Worm (Caenorhabditis elegans) whole organism, mixed stage, embryonic: ENCODE measurements around the gene srh-21.
A peak's percentile ranks its signal among the peaks of the same experiment; 100 is the strongest.

ENCODE experiments used
- M03D4.4 ChIP-seq: sonication (generic microtip); optimal IDR thresholded peaks from 2 replicates; lab custom pipeline; 2017; ENCODE audit warnings: mild to moderate bottlenecking, missing genetic modification characterization, missing compliant biosample characterization
- bed-3 ChIP-seq: fragments of 200-800 bp; sonication (Bioruptor generic); optimal IDR thresholded peaks from 3 replicates; lab custom pipeline; 2018; ENCODE audit warnings: mild to moderate bottlenecking, missing genetic modification characterization, moderate library complexity, missing compliant biosample characterization
- blmp-1 ChIP-seq: fragments of 150-350 bp; optimal IDR thresholded peaks from 2 replicates; lab custom pipeline; 2014; ENCODE audit warnings: missing biosample characterization, missing genetic modification characterization
- ceh-83 ChIP-seq: fragments of 200-800 bp; sonication (Bioruptor generic); optimal IDR thresholded peaks from 2 replicates; lab custom pipeline; 2018; ENCODE audit warnings: mild to moderate bottlenecking, missing genetic modification characterization, missing compliant biosample characterization
- ces-1 ChIP-seq: fragments of 150-350 bp; optimal IDR thresholded peaks from 2 replicates; lab custom pipeline; 2014; ENCODE audit warnings: missing biosample characterization, missing genetic modification reagents, missing genetic modification characterization
- cnd-1 ChIP-seq: fragments of 200-800 bp; sonication (Bioruptor generic); optimal IDR thresholded peaks from 2 replicates; lab custom pipeline; 2018; ENCODE audit warnings: mild to moderate bottlenecking, missing genetic modification characterization, missing compliant biosample characterization
- drap-1 ChIP-seq: fragments of 200-800 bp; sonication (Bioruptor generic); optimal IDR thresholded peaks from 3 replicates; lab custom pipeline; 2018; ENCODE audit warnings: mild to moderate bottlenecking, missing genetic modification characterization, missing compliant biosample characterization
- elt-1 ChIP-seq: sonication (generic microtip); optimal IDR thresholded peaks from 2 replicates; lab custom pipeline; 2017; ENCODE audit warnings: missing genetic modification characterization, mild to moderate bottlenecking, missing compliant biosample characterization, antibody characterized with exemption, moderate library complexity, borderline replicate concordance; ENCODE audit not compliant: insufficient read depth
- elt-3 ChIP-seq: fragments of 150-350 bp; optimal IDR thresholded peaks from 2 replicates; lab custom pipeline; 2014; ENCODE audit warnings: missing biosample characterization, missing genetic modification characterization
- ham-2 ChIP-seq: fragments of 200-800 bp; sonication (Bioruptor generic); optimal IDR thresholded peaks from 2 replicates; lab custom pipeline; 2018; ENCODE audit warnings: mild to moderate bottlenecking, missing genetic modification characterization, missing compliant biosample characterization
- hlh-1 ChIP-seq: fragments of 150-350 bp; optimal IDR thresholded peaks from 2 replicates; lab custom pipeline; 2014; ENCODE audit warnings: missing biosample characterization, missing genetic modification reagents, missing genetic modification characterization
- lin-13 ChIP-seq: fragments of 150-350 bp; optimal IDR thresholded peaks from 2 replicates; lab custom pipeline; 2014; ENCODE audit warnings: missing biosample characterization, missing genetic modification characterization
- lsy-2 ChIP-seq: fragments of 150-350 bp; optimal IDR thresholded peaks from 2 replicates; lab custom pipeline; 2014; ENCODE audit warnings: missing biosample characterization, missing genetic modification characterization
- mab-5 ChIP-seq: fragments of 150-350 bp; optimal IDR thresholded peaks from 2 replicates; lab custom pipeline; 2014; ENCODE audit warnings: missing biosample characterization, missing genetic modification characterization
- mep-1 ChIP-seq: fragments of 150-350 bp; optimal IDR thresholded peaks from 2 replicates; lab custom pipeline; 2017; ENCODE audit warnings: missing biosample characterization, missing genetic modification reagents, missing genetic modification characterization, inconsistent platforms
- nhr-12 ChIP-seq: fragments of 150-350 bp; optimal IDR thresholded peaks from 2 replicates; lab custom pipeline; 2014; ENCODE audit warnings: missing biosample characterization, missing genetic modification characterization
- nhr-237 ChIP-seq: fragments of 150-350 bp; optimal IDR thresholded peaks from 2 replicates; lab custom pipeline; 2014; ENCODE audit warnings: missing biosample characterization, missing genetic modification characterization
- nhr-28 ChIP-seq: fragments of 150-350 bp; optimal IDR thresholded peaks from 2 replicates; lab custom pipeline; 2014; ENCODE audit warnings: missing biosample characterization, missing genetic modification characterization
- nhr-76 ChIP-seq: sonication (generic microtip); optimal IDR thresholded peaks from 2 replicates; lab custom pipeline; 2017; ENCODE audit warnings: missing biosample characterization, missing genetic modification characterization
- pha-4 ChIP-seq: fragments of 150-350 bp; optimal IDR thresholded peaks from 2 replicates; lab custom pipeline; 2018; ENCODE audit warnings: missing biosample characterization, missing genetic modification reagents, missing genetic modification characterization
- sem-2 ChIP-seq: fragments of 200-800 bp; sonication (Bioruptor generic); optimal IDR thresholded peaks from 2 replicates; lab custom pipeline; 2018; ENCODE audit warnings: mild to moderate bottlenecking, missing genetic modification characterization, missing compliant biosample characterization
- snpc-4 ChIP-seq: fragments of 150-350 bp; optimal IDR thresholded peaks from 2 replicates; lab custom pipeline; 2014; ENCODE audit warnings: missing biosample characterization, missing genetic modification characterization
- sptf-1 ChIP-seq: sonication (generic microtip); optimal IDR thresholded peaks from 2 replicates; lab custom pipeline; 2017; ENCODE audit warnings: mild to moderate bottlenecking, missing genetic modification characterization, moderate library complexity, missing compliant biosample characterization
- tbx-8 ChIP-seq: fragments of 200-800 bp; sonication (Bioruptor generic); optimal IDR thresholded peaks from 2 replicates; lab custom pipeline; 2018; ENCODE audit warnings: mild to moderate bottlenecking, missing genetic modification characterization, moderate library complexity, missing compliant biosample characterization
- unc-120 ChIP-seq: sonication (generic microtip); optimal IDR thresholded peaks from 2 replicates; lab custom pipeline; 2017; ENCODE audit warnings: missing genetic modification characterization, missing compliant biosample characterization; ENCODE audit not compliant: poor library complexity, severe bottlenecking
- unc-39 ChIP-seq: fragments of 150-350 bp; optimal IDR thresholded peaks from 2 replicates; lab custom pipeline; 2014; ENCODE audit warnings: missing biosample characterization, missing genetic modification characterization
- unc-62 ChIP-seq: fragments of 150-350 bp; optimal IDR thresholded peaks from 2 replicates; lab custom pipeline; 2014; ENCODE audit warnings: missing biosample characterization, missing genetic modification reagents, missing genetic modification characterization

Gene srh-21

ce11 chrV:4885372-4885771, 41.1 kb upstream of the srh-21 start, which contains the start of gene T19H12.3:
Gene T19H12.3, plus strand, starts transcription at chrV:4885672.
- no peak for TF ChIP-seq elt-3 (tag; lab: Kevin White, UChicago)
- no peak for TF ChIP-seq drap-1
- no peak for TF ChIP-seq unc-62 (GFP tag; lab: Kevin White, UChicago)
- TF ChIP-seq nhr-76 (tag; lab: Kevin White, UChicago): no peak
- TF ChIP-seq, all 35 proteins: peak for 0

ce11 chrV:4889477-4889876, 37.0 kb upstream of the srh-21 start, which contains the start of gene ugt-12:
Gene ugt-12, minus strand, starts transcription at chrV:4889629.
- no peak for TF ChIP-seq elt-1 (tag; lab: Kevin White, UChicago)
- TF ChIP-seq ces-1: no peak
- no peak for TF ChIP-seq nhr-76 (tag; lab: Kevin White, UChicago)
- no peak for TF ChIP-seq ceh-83
- no peak for TF ChIP-seq mab-5 (tag; lab: Kevin White, UChicago)
- TF ChIP-seq mep-1 (tag; lab: Kevin White, UChicago): no peak
- no peak for TF ChIP-seq sem-2 (GFP tag; lab: Kevin White, UChicago)
- TF ChIP-seq snpc-4 (tag; lab: Kevin White, UChicago): no peak
- no peak for TF ChIP-seq M03D4.4 (tag; lab: Kevin White, UChicago)
- TF ChIP-seq blmp-1 (tag; lab: Kevin White, UChicago): no peak
- TF ChIP-seq cnd-1 (tag; lab: Kevin White, UChicago): no peak
- TF ChIP-seq tbx-8: no peak
- TF ChIP-seq bed-3 (GFP tag; lab: Kevin White, UChicago): no peak
- TF ChIP-seq unc-39 (tag; lab: Kevin White, UChicago): no peak
- no peak for TF ChIP-seq sptf-1 (tag; lab: Kevin White, UChicago)
- no peak for TF ChIP-seq nhr-237 (tag; lab: Kevin White, UChicago)
- no peak for TF ChIP-seq lin-13 (tag; lab: Kevin White, UChicago)
- TF ChIP-seq nhr-28 (tag; lab: Kevin White, UChicago): no peak
- TF ChIP-seq ham-2 (GFP tag; lab: Kevin White, UChicago): no peak

ce11 chrV:4889976-4890479, 36.4 kb upstream of the srh-21 start, which contains the start of gene T19H12.2:
Gene T19H12.2, plus strand, starts transcription at chrV:4890429.
- TF ChIP-seq lsy-2 (tag; lab: Kevin White, UChicago) (peak; percentile 50), nhr-12 (tag; lab: Kevin White, UChicago) (no peak)

- TF ChIP-seq sem-2 (GFP tag; lab: Kevin White, UChicago): no peak
- no peak for TF ChIP-seq pha-4 (tag; lab: Kevin White, UChicago)
- no peak for TF ChIP-seq nhr-237 (tag; lab: Kevin White, UChicago)
- TF ChIP-seq bed-3 (GFP tag; lab: Kevin White, UChicago): no peak
- TF ChIP-seq unc-62 (GFP tag; lab: Kevin White, UChicago): no peak
- no peak for TF ChIP-seq lin-13 (tag; lab: Kevin White, UChicago)
- no peak for TF ChIP-seq unc-39 (tag; lab: Kevin White, UChicago)
- no peak for TF ChIP-seq hlh-1
- no peak for TF ChIP-seq mab-5 (tag; lab: Kevin White, UChicago)
- TF ChIP-seq M03D4.4 (tag; lab: Kevin White, UChicago): no peak
- no peak for TF ChIP-seq nhr-76 (tag; lab: Kevin White, UChicago)
- TF ChIP-seq blmp-1 (tag; lab: Kevin White, UChicago): no peak
- TF ChIP-seq sptf-1 (tag; lab: Kevin White, UChicago): no peak
- TF ChIP-seq snpc-4 (tag; lab: Kevin White, UChicago): no peak
- no peak for TF ChIP-seq elt-3 (tag; lab: Kevin White, UChicago)
- TF ChIP-seq, all 35 proteins: peak for 0
Measured at ce11 chrV:4890781-4891180, 35.7 kb upstream of the srh-21 start.

- no peak for TF ChIP-seq nhr-76 (tag; lab: Kevin White, UChicago)
- no peak for TF ChIP-seq unc-39 (tag; lab: Kevin White, UChicago)
- no peak for TF ChIP-seq elt-1 (tag; lab: Kevin White, UChicago)
- no peak for TF ChIP-seq M03D4.4 (tag; lab: Kevin White, UChicago)
- TF ChIP-seq sem-2 (GFP tag; lab: Kevin White, UChicago): no peak
- TF ChIP-seq tbx-8: no peak
- no peak for TF ChIP-seq sptf-1 (tag; lab: Kevin White, UChicago)
- no peak for TF ChIP-seq blmp-1 (tag; lab: Kevin White, UChicago)
- TF ChIP-seq unc-120: no peak
- TF ChIP-seq mab-5 (tag; lab: Kevin White, UChicago): no peak
- no peak for TF ChIP-seq mep-1 (tag; lab: Kevin White, UChicago)
- TF ChIP-seq ces-1: no peak
Measured at ce11 chrV:4891305-4891704, 35.2 kb upstream of the srh-21 start.
